Worm (Caenorhabditis elegans): Measurements from ENCODE around the gene C12D8.13.

The C12D8.13 gene

DNA sequence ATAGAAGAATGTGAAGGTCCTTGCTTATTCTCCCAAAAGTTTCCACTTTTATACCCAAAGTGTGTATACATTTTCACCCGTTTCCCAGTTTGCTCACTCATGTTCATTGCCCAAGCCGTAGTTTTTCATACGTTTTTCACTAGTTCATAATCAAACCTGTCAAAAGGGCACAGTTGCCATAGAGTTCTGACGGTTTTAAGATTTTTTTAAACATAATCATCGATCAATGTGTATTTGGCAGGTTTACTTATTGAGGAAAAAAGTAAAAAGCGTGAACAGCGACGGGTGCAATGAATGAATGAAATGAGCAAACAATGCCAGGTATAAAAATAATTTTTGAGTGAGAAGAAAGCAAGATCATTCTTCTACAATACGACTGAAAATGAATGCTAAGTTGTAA, 812 bp upstream of the C12D8.13 start, which contains the start of the genes fipr-5 and fipr-9:
TSS of gene fipr-5 (minus strand) at position 101 of the 400 bp plus-strand sequence.
TSS of gene fipr-9 (plus strand) at position 346 of the 400 bp plus-strand sequence.
- TF ChIP-seq pqm-1 (tag; optimal IDR thresholded peaks at IDR 0.05) (no peak), ztf-11 (tag; optimal IDR thresholded peaks at IDR 0.05) (no peak), skn-1 (tag; optimal IDR thresholded peaks at IDR 0.05) (no peak), tag-97 (GFP tag; IDR thresholded peaks at IDR 0.05) (no peak), spr-3 (GFP tag; optimal IDR thresholded peaks at IDR 0.05) (no peak), saeg-2 (GFP tag; IDR thresholded peaks at IDR 0.05) (no peak), aly-2 (tag; optimal IDR thresholded peaks at IDR 0.05) (no peak), unc-39 (tag; optimal IDR thresholded peaks at IDR 0.05) (no peak), fos-1 (tag; optimal IDR thresholded peaks at IDR 0.05) (no peak), nhr-41 (GFP tag; IDR thresholded peaks at IDR 0.05) (no peak), mxl-2 (GFP tag; conservative IDR thresholded peaks at IDR 0.05) (no peak), ceh-32 (tag; optimal IDR thresholded peaks at IDR 0.05; ENCODE audit: poor library complexity) (no peak), nhr-102 (tag; optimal IDR thresholded peaks at IDR 0.05) (no peak), lin-29 (GFP tag; IDR thresholded peaks at IDR 0.05) (no peak), nhr-28 (tag; optimal IDR thresholded peaks at IDR 0.05) (no peak), mes-2 (tag; optimal IDR thresholded peaks at IDR 0.05; ENCODE audit: poor library complexity, severe bottlenecking) (no peak), T20F7.1 (GFP tag; optimal IDR thresholded peaks at IDR 0.05) (no peak), daf-16 (GFP tag; optimal IDR thresholded peaks at IDR 0.05) (no peak), daf-16 (tag; optimal IDR thresholded peaks at IDR 0.05) (no peak), dpl-1 (GFP tag; optimal IDR thresholded peaks at IDR 0.05) (no peak), mep-1 (tag; optimal IDR thresholded peaks at IDR 0.05) (no peak)

DNA sequence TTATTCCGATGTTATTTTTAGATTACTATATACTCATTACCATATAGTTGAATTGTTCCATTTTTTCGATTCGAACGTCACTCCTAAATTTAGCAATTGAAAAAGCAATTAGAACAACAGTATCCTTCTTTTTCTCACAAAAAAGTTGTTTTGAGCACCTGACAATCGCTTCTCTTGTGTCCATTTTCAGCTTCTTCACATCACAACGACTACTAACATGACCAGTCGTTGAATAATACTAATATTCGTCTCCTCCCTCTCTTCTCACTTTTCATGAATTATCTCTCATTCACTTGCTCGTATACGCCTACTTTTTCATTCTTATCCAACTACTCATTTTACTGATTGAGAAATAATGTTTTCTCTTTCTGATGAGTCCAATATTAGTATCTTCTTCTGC, 3.8 kb downstream of the C12D8.13 start, which contains the start of gene ZK856.14:
TSS of gene ZK856.14 (plus strand) at position 301 of the 400 bp plus-strand sequence.
- TF ChIP-seq daf-8 (GFP tag; IDR thresholded peaks at IDR 0.05) = no peak
- no peak for TF ChIP-seq ceh-32 (tag; optimal IDR thresholded peaks at IDR 0.05; ENCODE audit: poor library complexity)
- TF ChIP-seq rbr-2 (tag; optimal IDR thresholded peaks at IDR 0.05) = no peak

DNA sequence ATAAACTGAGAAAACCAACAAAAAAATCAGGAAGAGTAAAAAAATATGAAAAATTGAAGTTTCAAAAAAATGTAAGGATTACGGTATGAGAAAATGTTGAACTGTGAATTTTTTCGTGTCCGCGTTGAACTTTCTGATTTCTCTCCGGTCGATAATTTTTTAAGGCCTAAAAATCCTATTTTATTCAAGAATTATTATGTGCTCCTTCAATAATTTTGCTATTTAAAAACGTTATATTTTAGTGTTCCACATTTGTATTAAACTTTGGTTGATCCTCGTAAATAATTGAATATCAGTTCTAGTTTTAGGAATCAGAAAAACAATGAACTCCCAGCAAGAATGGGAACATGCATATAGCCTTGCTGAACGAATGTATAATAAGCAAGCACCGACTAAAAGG, 7.9 kb downstream of the C12D8.13 start, which contains the start of gene hpo-40:
TSS of gene hpo-40 (plus strand) at position 301 of the 400 bp plus-strand sequence.
- TF ChIP-seq dmd-9 (GFP tag; IDR thresholded peaks at IDR 0.05) (no peak), zip-2 (tag; optimal IDR thresholded peaks at IDR 0.05) (no peak), nhr-41 (GFP tag; IDR thresholded peaks at IDR 0.05) (no peak), mdl-1 (tag; optimal IDR thresholded peaks at IDR 0.05) (no peak), lin-13 (GFP tag; optimal IDR thresholded peaks at IDR 0.05) (no peak), jun-1 (tag; optimal IDR thresholded peaks at IDR 0.05) (no peak), dmd-8 (GFP tag; IDR thresholded peaks at IDR 0.05) (no peak), lin-1 (GFP tag; IDR thresholded peaks at IDR 0.05) (no peak), Y105C5A.15 (GFP tag; IDR thresholded peaks at IDR 0.05) (no peak)

DNA sequence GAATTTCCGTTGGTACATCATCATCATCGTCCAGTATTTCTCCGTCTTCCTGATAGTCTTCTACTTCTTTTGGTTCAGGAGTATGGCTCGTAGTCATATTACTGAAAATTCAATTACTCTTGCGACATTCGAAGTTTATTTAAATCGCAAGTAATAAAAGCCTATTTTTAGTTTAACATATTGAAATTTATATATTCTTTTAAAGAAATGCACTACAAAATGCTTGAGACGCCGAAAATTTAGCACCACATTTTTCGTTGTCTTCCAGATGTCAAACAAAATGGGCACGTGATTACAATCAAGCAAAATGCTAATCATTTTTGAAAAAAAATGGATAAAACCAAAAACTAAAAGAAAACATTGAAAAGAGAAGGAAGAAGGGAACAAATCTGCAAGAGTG, 8.5 kb downstream of the C12D8.13 start, which contains the start of gene zhit-3:
TSS of gene zhit-3 (minus strand) at position 101 of the 400 bp plus-strand sequence.
- TF ChIP-seq dmd-6 (GFP tag; IDR thresholded peaks at IDR 0.05) (no peak), ceh-62 (tag; optimal IDR thresholded peaks at IDR 0.05) (no peak), dpl-1 (GFP tag; optimal IDR thresholded peaks at IDR 0.05) (no peak), ama-1 (optimal IDR thresholded peaks at IDR 0.05) (no peak), hif-1 (tag; optimal IDR thresholded peaks at IDR 0.05) (no peak), madf-9 (GFP tag; conservative IDR thresholded peaks at IDR 0.05) (no peak), rbr-2 (tag; optimal IDR thresholded peaks at IDR 0.05) (no peak), cey-2 (tag; optimal IDR thresholded peaks at IDR 0.05; ENCODE audit: borderline replicate concordance, insufficient read depth) (no peak), nhr-6 (tag; optimal IDR thresholded peaks at IDR 0.05) (no peak), R02D3.7 (tag; optimal IDR thresholded peaks at IDR 0.05) (no peak), dmd-8 (GFP tag; IDR thresholded peaks at IDR 0.05) (no peak), unc-62 (GFP tag; optimal IDR thresholded peaks at IDR 0.05 in 1 of 2) (no peak), unc-62 (tag; optimal IDR thresholded peaks at IDR 0.05) (no peak), ceh-82 (tag; optimal IDR thresholded peaks at IDR 0.05) (no peak), mes-2 (tag; optimal IDR thresholded peaks at IDR 0.05; ENCODE audit: poor library complexity, severe bottlenecking) (no peak), saeg-2 (GFP tag; IDR thresholded peaks at IDR 0.05) (no peak), fkh-10 (GFP tag; optimal IDR thresholded peaks at IDR 0.05) (no peak), vab-7 (GFP tag; IDR thresholded peaks at IDR 0.05) (no peak), ceh-32 (tag; optimal IDR thresholded peaks at IDR 0.05; ENCODE audit: poor library complexity) (no peak), arid-1 (GFP tag; conservative IDR thresholded peaks at IDR 0.05) (no peak), mdl-1 (tag; optimal IDR thresholded peaks at IDR 0.05) (no peak)
